Fruit fly (Drosophila melanogaster): ENCODE results near the gene mrn.

dm6 chr3L:15624097-15624496, 43.8 kb upstream of the mrn start:
- TF ChIP-seq fd96Cb (tag; optimal IDR thresholded peaks at IDR 0.05) (no peak), CG18262 (tag; optimal IDR thresholded peaks at IDR 0.05) (no peak), CG11560 (tag; IDR thresholded peaks at IDR 0.05) (no peak), HHEX (GFP tag; optimal IDR thresholded peaks at IDR 0.05) (no peak), fd64A (GFP tag; optimal IDR thresholded peaks at IDR 0.05) (no peak), CG8290 (GFP tag; optimal IDR thresholded peaks at IDR 0.05) (no peak), CG8290 (tag; optimal IDR thresholded peaks at IDR 0.05) (no peak)

All from whole organism, embryonic.